In genomic region chrII:526375-526774, ce11 we compare ENCODE assay signal across 6 worm cellular contexts.
TF ChIP-seq lines count a peak whose summit lies in the region.

TSS of gene lgc-34 (plus strand) at chrII:526574.

TF ChIP-seq in whole organism, L1 larva, 84 proteins besides CTCF, POLR2A, EP300 and RAD21 (continues in another document):
- TF ChIP-seq rnt-1 (tag; optimal IDR thresholded peaks at IDR 0.05; lab: Kevin White, UChicago) (peak; percentile 36), grh-1 (GFP tag; IDR thresholded peaks at IDR 0.05; lab: Robert Waterston, UW) (no peak), ceh-63 (GFP tag; optimal IDR thresholded peaks at IDR 0.05; lab: Kevin White, UChicago) (no peak), ztf-4 (tag; optimal IDR thresholded peaks at IDR 0.05; lab: Kevin White, UChicago) (no peak), irx-1 (tag; optimal IDR thresholded peaks at IDR 0.05; lab: Kevin White, UChicago) (no peak), lin-13 (GFP tag; optimal IDR thresholded peaks at IDR 0.05; lab: Kevin White, UChicago) (no peak), nhr-19 (GFP tag; conservative IDR thresholded peaks at IDR 0.05; lab: Robert Waterston, UW) (no peak), tbx-2 (tag; optimal IDR thresholded peaks at IDR 0.05; lab: Kevin White, UChicago) (no peak), lin-35 (GFP tag; optimal IDR thresholded peaks at IDR 0.05; lab: Kevin White, UChicago) (no peak), zag-1 (tag; optimal IDR thresholded peaks at IDR 0.05; lab: Kevin White, UChicago) (no peak), nhr-77 (tag; optimal IDR thresholded peaks at IDR 0.05; lab: Kevin White, UChicago) (no peak), ceh-90 (tag; optimal IDR thresholded peaks at IDR 0.05; lab: Kevin White, UChicago) (no peak), dsc-1 (tag; optimal IDR thresholded peaks at IDR 0.05; lab: Kevin White, UChicago) (no peak), lir-3 (tag; optimal IDR thresholded peaks at IDR 0.05; lab: Kevin White, UChicago; ENCODE audit: poor library complexity) (no peak), pag-3 (tag; optimal IDR thresholded peaks at IDR 0.05; lab: Kevin White, UChicago; ENCODE audit: borderline replicate concordance, insufficient read depth) (peak; percentile 99)

TF ChIP-seq in whole organism, L2 larva, 48 proteins besides CTCF, POLR2A, EP300 and RAD21:
- no peak for TF ChIP-seq blmp-1 (tag; optimal IDR thresholded peaks at IDR 0.05; lab: Kevin White, UChicago; ENCODE audit: insufficient read depth)
- no peak for TF ChIP-seq nhr-129 (tag; optimal IDR thresholded peaks at IDR 0.05; lab: Kevin White, UChicago)
- TF ChIP-seq F13H6.1 (tag; optimal IDR thresholded peaks at IDR 0.05; lab: Kevin White, UChicago) = peak; percentile 22
- TF ChIP-seq lsy-2 (tag; optimal IDR thresholded peaks at IDR 0.05; lab: Kevin White, UChicago) = no peak
- no peak for TF ChIP-seq nhr-11 (tag; optimal IDR thresholded peaks at IDR 0.05; lab: Kevin White, UChicago)
- no peak for TF ChIP-seq ceh-82 (tag; optimal IDR thresholded peaks at IDR 0.05; lab: Kevin White, UChicago)
- no peak for TF ChIP-seq mdl-1 (tag; optimal IDR thresholded peaks at IDR 0.05; lab: Kevin White, UChicago)

TF ChIP-seq in whole organism, L4 larva, 104 proteins besides CTCF, POLR2A, EP300 and RAD21:
- no peak for TF ChIP-seq ceh-28 (tag; optimal IDR thresholded peaks at IDR 0.05; lab: Kevin White, UChicago)
- TF ChIP-seq aha-1 (tag; lab: Kevin White, UChicago) = peak; percentile 25

TF ChIP-seq in whole organism, late embryonic, 69 proteins besides CTCF, POLR2A, EP300 and RAD21:
- peak; percentile 32 for TF ChIP-seq ceh-18 (tag; optimal IDR thresholded peaks at IDR 0.05; lab: Kevin White, UChicago)
- TF ChIP-seq mec-3 (tag; optimal IDR thresholded peaks at IDR 0.05; lab: Kevin White, UChicago; ENCODE audit: borderline replicate concordance) = no peak

TF ChIP-seq in whole organism, midembryonic, 9 proteins besides CTCF, POLR2A, EP300 and RAD21:
- 0 out of 2 replicates have a peak, but pooled peaks have one; percentile 20 for TF ChIP-seq ztf-23 (GFP tag; IDR thresholded peaks at IDR 0.05; lab: Robert Waterston, UW)
- no peak for TF ChIP-seq ref-1 (GFP tag; conservative IDR thresholded peaks at IDR 0.05; lab: Robert Waterston, UW)
TF ChIP-seq in whole organism, midembryonic: peak in this region for 1.

TF ChIP-seq in whole organism, mixed stage, embryonic, 35 proteins besides CTCF, POLR2A, EP300 and RAD21:
- no peak for TF ChIP-seq zip-8 (tag; optimal IDR thresholded peaks at IDR 0.05; lab: Kevin White, UChicago)
- no peak for TF ChIP-seq lsy-2 (tag; optimal IDR thresholded peaks at IDR 0.05; lab: Kevin White, UChicago)
- TF ChIP-seq hlh-1 (tag; optimal IDR thresholded peaks at IDR 0.05; lab: Kevin White, UChicago) = peak; percentile 95
- no peak for TF ChIP-seq nhr-237 (tag; optimal IDR thresholded peaks at IDR 0.05; lab: Kevin White, UChicago)
- peak; percentile 35 for TF ChIP-seq unc-120 (tag; optimal IDR thresholded peaks at IDR 0.05; lab: Kevin White, UChicago; ENCODE audit: poor library complexity, severe bottlenecking)
- TF ChIP-seq sem-2 (GFP tag; optimal IDR thresholded peaks at IDR 0.05; lab: Kevin White, UChicago) = no peak
- no peak for TF ChIP-seq nhr-12 (tag; optimal IDR thresholded peaks at IDR 0.05; lab: Kevin White, UChicago)
- no peak for TF ChIP-seq elt-1 (tag; optimal IDR thresholded peaks at IDR 0.05; lab: Kevin White, UChicago; ENCODE audit: borderline replicate concordance, insufficient read depth)
- TF ChIP-seq mls-2 (tag; optimal IDR thresholded peaks at IDR 0.05; lab: Kevin White, UChicago) = no peak
- TF ChIP-seq lin-32 (GFP tag; optimal IDR thresholded peaks at IDR 0.05; lab: Kevin White, UChicago) = no peak
- no peak for TF ChIP-seq bed-3 (GFP tag; optimal IDR thresholded peaks at IDR 0.05; lab: Kevin White, UChicago)
TF ChIP-seq in whole organism, mixed stage, embryonic: peak in this region for 2.

Comparison
In these comparisons a context has a peak if more than half of its experiments do, and no peak if none do; other contexts are left out.
1. Of the 29 proteins assayed by ChIP-seq in both whole organism, L4 larva and whole organism, L1 larva: peak only in whole organism, L4 larva: aha-1; only in whole organism, L1 larva: none; in both: none; in neither: 28.